Worm (Caenorhabditis elegans): Measurements from ENCODE around the gene clc-12.

- no peak for TF ChIP-seq dmd-8 (GFP tag; IDR thresholded peaks at IDR 0.05)
- no peak for TF ChIP-seq F26F4.8 (GFP tag; conservative IDR thresholded peaks at IDR 0.05)
- TF ChIP-seq skn-1 (tag; optimal IDR thresholded peaks at IDR 0.05) = no peak
- no peak for TF ChIP-seq fos-1 (tag; optimal IDR thresholded peaks at IDR 0.05)
- TF ChIP-seq snpc-4 (tag; optimal IDR thresholded peaks at IDR 0.05) = no peak
- TF ChIP-seq nhr-10 (tag; optimal IDR thresholded peaks at IDR 0.05) = no peak
Measured at ce11 chrV:16980368-16980767, 28.8 kb downstream of the clc-12 start, which contains the start of gene srz-54.
